Worm (Caenorhabditis elegans): ENCODE data around the gene dhs-13.
"Not testable (repeated sequence)": the region's sequence is repeated elsewhere in the genome, so short reads cannot be mapped to it uniquely, and the experiment has no call there.

dhs-13 gene

DNA sequence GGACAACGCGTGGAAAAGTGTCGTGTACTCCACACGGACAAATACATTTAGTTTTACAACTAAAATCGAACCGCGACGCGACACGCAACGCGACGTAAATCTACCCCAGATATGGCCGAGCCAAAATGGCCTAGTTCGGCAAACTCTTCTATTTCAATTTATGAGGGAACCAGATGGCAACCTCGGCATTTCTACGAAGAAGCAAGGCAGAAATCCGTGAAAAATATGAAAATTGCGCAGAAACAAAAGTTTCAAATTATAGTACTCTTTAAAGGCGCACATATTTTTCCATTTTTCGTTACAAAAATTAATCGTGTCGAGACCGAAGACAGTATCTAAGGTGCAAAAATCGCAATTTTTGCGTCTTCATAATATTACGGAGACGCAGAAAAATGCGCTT is 43.2 kb upstream of the dhs-13 start, which contains the start of gene Y46H3A.5:
TSS of gene Y46H3A.5 (minus strand) at position 101 of the 400 bp plus-strand sequence.
- TF ChIP-seq lin-38 (GFP tag; IDR thresholded peaks at IDR 0.05); gei-8 (GFP tag; optimal IDR thresholded peaks at IDR 0.05); D1046.2 (GFP tag; IDR thresholded peaks at IDR 0.05): not testable (repeated sequence)

DNA sequence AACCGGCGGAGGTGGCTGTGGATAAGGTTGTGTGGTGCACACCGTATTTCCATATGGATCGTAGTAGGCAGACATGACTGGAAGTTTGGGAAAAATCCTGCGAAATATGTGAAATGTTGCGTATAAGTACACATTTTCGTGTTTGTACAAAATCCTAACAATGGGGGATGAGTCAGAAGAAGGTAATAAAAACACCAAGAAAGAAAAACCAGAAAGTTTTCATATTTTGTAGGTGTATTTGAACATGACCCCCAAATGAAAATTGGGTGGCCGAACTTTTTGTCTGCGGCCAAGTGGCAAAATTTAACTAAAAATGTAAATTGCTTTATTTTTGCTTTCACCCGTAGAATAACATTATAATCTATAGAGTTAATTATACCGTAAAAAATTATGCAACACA is 39.5 kb upstream of the dhs-13 start, which contains the start of gene Y46H3A.4:
TSS of gene Y46H3A.4 (minus strand) at position 101 of the 400 bp plus-strand sequence.
- TF ChIP-seq pqm-1 (tag; optimal IDR thresholded peaks at IDR 0.05), result no peak
- TF ChIP-seq php-3 (GFP tag; IDR thresholded peaks at IDR 0.05), result no peak
- TF ChIP-seq duxl-1 (tag; optimal IDR thresholded peaks at IDR 0.05; ENCODE audit: poor library complexity), result no peak
- no peak for TF ChIP-seq unc-130 (GFP tag; optimal IDR thresholded peaks at IDR 0.05)
- no peak for TF ChIP-seq set-16 (GFP tag; IDR thresholded peaks at IDR 0.05)
- TF ChIP-seq dmd-6 (GFP tag; IDR thresholded peaks at IDR 0.05), result no peak
- no peak for TF ChIP-seq gei-8 (GFP tag; optimal IDR thresholded peaks at IDR 0.05)
- no peak for TF ChIP-seq lim-7 (GFP tag; IDR thresholded peaks at IDR 0.05)

DNA sequence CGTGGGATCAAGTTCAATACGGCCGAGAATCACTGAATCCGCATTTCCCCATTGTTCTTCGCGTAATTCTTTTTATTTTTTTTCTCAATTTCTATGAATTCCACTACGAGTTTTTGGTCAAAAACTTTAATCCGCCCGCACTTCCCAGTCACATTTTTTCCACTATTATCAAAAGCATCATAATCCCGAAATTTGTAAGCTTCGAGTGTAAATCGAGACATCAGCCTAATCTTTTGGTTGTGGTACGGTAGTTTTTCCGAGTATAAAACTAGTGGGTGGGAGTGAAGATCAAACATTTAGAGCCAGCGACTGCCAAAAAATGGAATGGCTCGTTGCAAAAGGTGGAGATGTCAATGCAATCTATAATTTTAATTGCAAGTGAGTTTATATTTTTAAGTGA is 35.6 kb upstream of the dhs-13 start, which contains the start of gene srt-42:
TSS of gene srt-42 (plus strand) at position 301 of the 400 bp plus-strand sequence.
- no peak for TF ChIP-seq ces-1 (GFP tag; optimal IDR thresholded peaks at IDR 0.05)
- no peak for TF ChIP-seq daf-16 (GFP tag; optimal IDR thresholded peaks at IDR 0.05)
- TF ChIP-seq daf-16 (tag; optimal IDR thresholded peaks at IDR 0.05), result no peak
- no peak for TF ChIP-seq zfp-2 (tag; optimal IDR thresholded peaks at IDR 0.05)
- TF ChIP-seq F49E8.2 (tag; optimal IDR thresholded peaks at IDR 0.05; ENCODE audit: borderline replicate concordance), result no peak
- TF ChIP-seq D1046.2 (GFP tag; IDR thresholded peaks at IDR 0.05), result no peak
- no peak for TF ChIP-seq nhr-111 (GFP tag; optimal IDR thresholded peaks at IDR 0.05)
- no peak for TF ChIP-seq ZK546.5 (tag; optimal IDR thresholded peaks at IDR 0.05)
- no peak for TF ChIP-seq madf-9 (GFP tag; conservative IDR thresholded peaks at IDR 0.05)

DNA sequence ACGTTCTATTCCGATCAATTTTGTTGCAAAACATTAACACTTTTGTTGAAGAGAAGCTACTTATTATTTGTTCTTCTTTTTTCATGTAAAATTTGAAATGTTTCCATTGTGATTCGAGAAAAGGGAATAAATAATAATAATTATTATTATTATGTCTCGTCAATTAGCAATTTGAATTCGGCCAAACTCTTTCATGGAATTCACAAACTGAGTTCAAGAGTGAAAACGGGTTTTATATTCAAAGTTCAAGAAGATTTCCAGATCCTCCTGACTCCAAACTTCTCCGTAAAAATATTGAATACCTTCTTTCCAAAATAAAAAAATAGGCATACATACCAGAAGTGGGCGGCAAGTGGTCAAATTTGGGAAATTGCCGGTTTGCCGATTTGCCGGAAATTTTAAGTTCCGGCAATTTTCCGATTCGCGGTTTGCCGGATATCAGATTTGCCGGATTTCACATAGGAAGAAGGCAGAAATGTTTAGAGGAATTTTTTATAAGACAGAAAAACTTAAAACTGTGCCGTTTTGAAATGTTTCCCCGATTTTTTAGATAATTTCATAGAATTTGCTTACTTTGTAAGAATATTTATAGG is 34.3 kb upstream of the dhs-13 start:
- TF ChIP-seq ces-1 (GFP tag; optimal IDR thresholded peaks at IDR 0.05) (no peak), hlh-11 (tag; optimal IDR thresholded peaks at IDR 0.05) (peak; percentile 3), nhr-76 (tag; optimal IDR thresholded peaks at IDR 0.05) (no peak), mxl-3 (GFP tag; optimal IDR thresholded peaks at IDR 0.05) (peak; percentile 31), daf-16 (GFP tag; optimal IDR thresholded peaks at IDR 0.05) (no peak), daf-16 (tag; optimal IDR thresholded peaks at IDR 0.05) (peak; percentile 14), ztf-7 (tag; optimal IDR thresholded peaks at IDR 0.05) (no peak), zfp-3 (GFP tag; conservative IDR thresholded peaks at IDR 0.05) (peak; percentile 46; the same call in 1 of the 2 replicates), lim-7 (GFP tag; IDR thresholded peaks at IDR 0.05) (0 out of 2 replicates have a peak, but pooled peaks have one; percentile 19), pha-4 (GFP tag; IDR thresholded peaks at IDR 0.05) (no peak), pha-4 (tag; optimal IDR thresholded peaks at IDR 0.05) (peak; percentile 56), aha-1 (tag) (peak; percentile 44)

DNA sequence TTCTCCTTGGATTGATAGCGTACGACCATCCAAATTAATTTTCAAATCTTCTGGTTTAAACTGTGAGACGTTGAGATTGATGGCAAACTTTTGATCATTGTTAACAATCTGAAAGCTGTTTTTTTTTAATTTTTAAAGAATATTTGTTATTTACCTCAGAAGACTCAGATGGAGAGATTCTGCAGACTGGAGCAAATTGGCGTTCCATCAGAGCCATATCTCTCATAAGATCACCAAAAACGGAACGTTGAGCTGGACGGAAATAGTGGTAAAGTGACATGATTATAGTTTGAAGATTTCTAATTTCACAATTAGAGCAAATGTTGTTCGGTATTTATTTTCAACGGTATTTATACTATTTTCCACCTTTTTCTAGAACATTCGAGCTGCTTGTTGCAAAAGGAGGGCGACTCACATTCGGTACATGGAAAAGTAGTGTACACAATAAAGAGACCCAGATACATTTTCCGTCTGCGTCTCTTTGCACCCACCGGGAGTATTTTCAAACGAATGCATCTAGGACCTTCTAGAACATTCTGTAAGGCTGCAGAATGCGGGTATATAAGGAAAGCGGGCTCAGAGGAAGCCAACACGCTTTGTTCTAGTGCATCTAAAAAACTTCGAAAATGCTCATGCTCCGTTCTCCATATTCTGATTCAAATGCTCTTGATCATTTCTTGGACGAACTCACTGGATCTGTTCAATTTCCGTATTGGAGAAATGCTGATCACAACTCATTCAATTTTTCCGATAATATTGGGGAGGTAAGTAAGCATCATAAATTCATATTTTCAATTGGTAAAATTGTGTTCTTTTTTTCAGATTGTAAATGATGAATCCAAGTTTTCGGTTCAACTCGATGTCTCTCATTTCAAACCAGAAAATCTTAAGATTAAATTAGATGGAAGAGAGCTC is 33.4 kb upstream of the dhs-13 start, which contains the start of the genes hsp-16.2 and hsp-16.41:
TSS of gene hsp-16.2 (minus strand) at position 313 of the 915 bp plus-strand sequence.
TSS of gene hsp-16.41 (plus strand) at position 534 of the 915 bp plus-strand sequence.
- TF ChIP-seq spr-3 (GFP tag; optimal IDR thresholded peaks at IDR 0.05) (no peak), ces-1 (GFP tag; optimal IDR thresholded peaks at IDR 0.05) (no peak), madf-5 (GFP tag; IDR thresholded peaks at IDR 0.05) (0 out of 4 replicates have a peak, but pooled peaks of 1 of the 2 experiments have one; percentile 42), pqm-1 (tag; optimal IDR thresholded peaks at IDR 0.05) (no peak), mes-2 (tag; optimal IDR thresholded peaks at IDR 0.05; ENCODE audit: poor library complexity, severe bottlenecking) (no peak), D1046.2 (GFP tag; IDR thresholded peaks at IDR 0.05) (0 out of 2 replicates have a peak, but pooled peaks have one; percentile 38), zip-11 (GFP tag; IDR thresholded peaks at IDR 0.05) (no peak), hmg-1.1 (GFP tag; IDR thresholded peaks at IDR 0.05) (peak; percentile 53), nhr-237 (tag; optimal IDR thresholded peaks at IDR 0.05) (no peak), ztf-11 (tag; optimal IDR thresholded peaks at IDR 0.05) (no peak), hlh-11 (tag; optimal IDR thresholded peaks at IDR 0.05) (peak; percentile 73), ctbp-1 (GFP tag; IDR thresholded peaks at IDR 0.05) (peak; percentile 59; the same call in 1 of the 2 replicates), mep-1 (tag; optimal IDR thresholded peaks at IDR 0.05) (peak; percentile 23), lin-15B (tag; optimal IDR thresholded peaks at IDR 0.05) (no peak), lin-38 (GFP tag; IDR thresholded peaks at IDR 0.05) (peak; percentile 45), dve-1 (tag; optimal IDR thresholded peaks at IDR 0.05; ENCODE audit: insufficient read depth) (peak; percentile 66), F37D6.2 (tag; optimal IDR thresholded peaks at IDR 0.05) (peak; percentile 21), nhr-28 (tag; optimal IDR thresholded peaks at IDR 0.05) (no peak), unc-39 (tag; optimal IDR thresholded peaks at IDR 0.05) (no peak), mxl-3 (GFP tag; optimal IDR thresholded peaks at IDR 0.05) (peak; percentile 46)
